Fruit fly (Drosophila melanogaster) whole organism, embryonic: ENCODE results near the gene SPARC.

Experiments used
- B-H1 ChIP-seq: fragments of 200-800 bp; sonication (Bioruptor generic); IDR thresholded peaks from 3 replicates; pipeline ENCODE4 v1.3.6; 2022; ENCODE audit warnings: missing biosample characterization, missing genetic modification characterization
- CG10267 ChIP-seq: fragments of 200-800 bp; sonication (Bioruptor generic); optimal IDR thresholded peaks from 2 replicates; lab custom pipeline; 2018; ENCODE audit warnings: missing biosample characterization, mild to moderate bottlenecking, missing genetic modification characterization, moderate library complexity
- CG12769 ChIP-seq: fragments of 200-800 bp; sonication (Bioruptor generic); optimal IDR thresholded peaks from 2 replicates; lab custom pipeline; 2019; ENCODE audit warnings: missing biosample characterization, mild to moderate bottlenecking, missing genetic modification characterization, moderate library complexity
- CG13424 ChIP-seq: fragments of 200-800 bp; sonication (Bioruptor generic); optimal IDR thresholded peaks from 2 replicates; lab custom pipeline; 2019; ENCODE audit warnings: missing biosample characterization, mild to moderate bottlenecking, missing genetic modification characterization, moderate library complexity
- CG15514 ChIP-seq: fragments of 200-800 bp; sonication (Bioruptor generic); optimal IDR thresholded peaks from 3 replicates; lab custom pipeline; 2017; ENCODE audit warnings: missing biosample characterization, missing genetic modification characterization, mild to moderate bottlenecking, moderate library complexity, missing genetic modification reagents
- CG18476 ChIP-seq: fragments of 200-800 bp; sonication (Bioruptor generic); optimal IDR thresholded peaks from 2 replicates; lab custom pipeline; 2016; ENCODE audit warnings: missing biosample characterization, mild to moderate bottlenecking, missing genetic modification characterization
- CG2202 ChIP-seq: fragments of 200-800 bp; sonication (Bioruptor generic); optimal IDR thresholded peaks from 2 replicates; lab custom pipeline; 2018; ENCODE audit warnings: missing biosample characterization, mild to moderate bottlenecking, missing genetic modification characterization
- CG2678 ChIP-seq: fragments of 200-800 bp; sonication (Bioruptor generic); optimal IDR thresholded peaks from 3 replicates; lab custom pipeline; 2019; ENCODE audit warnings: missing biosample characterization, mild to moderate bottlenecking, missing genetic modification characterization, moderate library complexity
- CG30020 ChIP-seq: fragments of 200-800 bp; optimal IDR thresholded peaks from 2 replicates; lab custom pipeline; 2019; ENCODE audit warnings: missing biosample characterization, mild to moderate bottlenecking, missing genetic modification characterization, moderate library complexity
- CG3995 ChIP-seq: fragments of 200-800 bp; sonication (Bioruptor generic); optimal IDR thresholded peaks from 3 replicates; lab custom pipeline; 2016; ENCODE audit warnings: missing biosample characterization, missing genetic modification characterization
- CG6272 ChIP-seq: fragments of 200-800 bp; sonication (Bioruptor generic); IDR thresholded peaks from 2 replicates; pipeline ENCODE4 v1.3.6; 2022; ENCODE audit warnings: missing biosample characterization, missing genetic modification characterization
- CG6689 ChIP-seq: fragments of 200-800 bp; sonication (Bioruptor generic); IDR thresholded peaks from 2 replicates; pipeline ENCODE4 v1.3.6; 2022; ENCODE audit warnings: missing biosample characterization, missing genetic modification characterization
- CG6813 ChIP-seq: fragments of 200-800 bp; sonication (Bioruptor generic); optimal IDR thresholded peaks from 2 replicates; lab custom pipeline; 2017; ENCODE audit warnings: missing biosample characterization, missing genetic modification characterization, mild to moderate bottlenecking, moderate library complexity, missing genetic modification reagents
- CG7357 ChIP-seq: fragments of 200-800 bp; sonication (Bioruptor generic); IDR thresholded peaks from 3 replicates; pipeline ENCODE4 v1.3.6; 2022; ENCODE audit warnings: missing biosample characterization, missing genetic modification characterization
- CG9215 ChIP-seq: fragments of 200-800 bp; sonication (Bioruptor generic); IDR thresholded peaks from 2 replicates; pipeline ENCODE4 v1.3.6; 2022; ENCODE audit warnings: missing biosample characterization, missing genetic modification characterization
- CrebB ChIP-seq: fragments of 200-800 bp; sonication (Bioruptor generic); optimal IDR thresholded peaks from 3 replicates; lab custom pipeline; 2018; ENCODE audit warnings: missing biosample characterization, mild to moderate bottlenecking, missing genetic modification characterization
- D ChIP-seq, 2 experiments: fragments of 200-800 bp in 1 of 2; fragments of >200 bp in 1 of 2; sonication (Bioruptor generic) in 1 of 2; optimal IDR thresholded peaks; 2 replicates in 1 of 2; 3 replicates in 1 of 2; lab custom pipeline; 2017; ENCODE audit warnings: mild to moderate bottlenecking in 1 of 2, missing biosample characterization in 1 of 2, missing genetic modification characterization in 1 of 2, missing genetic modification reagents in 1 of 2
- Ets65A ChIP-seq: fragments of 200-800 bp; sonication (Bioruptor generic); peaks from one replicate; lab custom pipeline; 2016; ENCODE audit warnings: missing biosample characterization, missing genetic modification characterization
- HHEX ChIP-seq: fragments of 200-800 bp; sonication (Bioruptor generic); optimal IDR thresholded peaks from 3 replicates; lab custom pipeline; 2017; ENCODE audit warnings: missing biosample characterization, mild to moderate bottlenecking, missing genetic modification characterization, missing genetic modification reagents
- Hand ChIP-seq: fragments of 200-800 bp; sonication (Bioruptor generic); optimal IDR thresholded peaks from 2 replicates; lab custom pipeline; 2017; ENCODE audit warnings: mild to moderate bottlenecking, missing biosample characterization, missing genetic modification reagents, missing genetic modification characterization
- Hr51 ChIP-seq, 2 experiments: fragments of 200-800 bp; sonication (Bioruptor generic); optimal IDR thresholded peaks; 2 replicates in 1 of 2; 3 replicates in 1 of 2; lab custom pipeline; 2016 to 2018; ENCODE audit warnings: missing biosample characterization in 2 of 2, missing genetic modification characterization in 2 of 2, mild to moderate bottlenecking in 1 of 2, moderate library complexity in 1 of 2
- Jarid2 ChIP-seq: fragments of 200-800 bp; sonication (Bioruptor generic); optimal IDR thresholded peaks from 3 replicates; lab custom pipeline; 2017; ENCODE audit warnings: mild to moderate bottlenecking, missing biosample characterization, missing genetic modification reagents, missing genetic modification characterization
- Lim3 ChIP-seq: fragments of 200-800 bp; sonication (Bioruptor generic); IDR thresholded peaks from 2 replicates; pipeline ENCODE4 v1.3.6; 2022; ENCODE audit warnings: missing biosample characterization, missing genetic modification characterization
- Mrtf ChIP-seq: fragments of 200-800 bp; sonication (Bioruptor generic); IDR thresholded peaks from 3 replicates; pipeline ENCODE4 v1.3.6; 2022; ENCODE audit warnings: missing biosample characterization, missing genetic modification characterization
- Oaz ChIP-seq: fragments of 200-800 bp; sonication (Bioruptor generic); IDR thresholded peaks from 2 replicates; pipeline ENCODE4 v1.3.6; 2022; ENCODE audit warnings: missing biosample characterization, missing genetic modification characterization
- Tbp ChIP-seq: fragments of >200 bp; optimal IDR thresholded peaks from 2 replicates; lab custom pipeline; 2018; ENCODE audit warnings: missing biosample characterization, missing genetic modification characterization
- ara ChIP-seq: fragments of 200-800 bp; sonication (Bioruptor generic); IDR thresholded peaks from 2 replicates; pipeline ENCODE4 v1.3.6; 2022; ENCODE audit warnings: missing biosample characterization, missing genetic modification characterization
- az2 ChIP-seq: fragments of 200-800 bp; sonication (Bioruptor generic); optimal IDR thresholded peaks from 3 replicates; lab custom pipeline; 2016; ENCODE audit warnings: missing biosample characterization, missing genetic modification characterization
- cas ChIP-seq: fragments of 200-800 bp; sonication (Bioruptor generic); IDR thresholded peaks from 2 replicates; pipeline ENCODE4 v1.3.6; 2022; ENCODE audit warnings: missing biosample characterization, missing genetic modification characterization
- crol ChIP-seq: fragments of 200-800 bp; sonication (Bioruptor generic); IDR thresholded peaks from 2 replicates; pipeline ENCODE4 v1.3.6; 2022; ENCODE audit warnings: missing biosample characterization, missing genetic modification characterization
- danr ChIP-seq: fragments of 200-800 bp; sonication (Bioruptor generic); IDR thresholded peaks from 2 replicates; pipeline ENCODE4 v1.3.6; 2022; ENCODE audit warnings: missing biosample characterization, missing genetic modification characterization
- en ChIP-seq: fragments of 200-800 bp; sonication (Bioruptor generic); optimal IDR thresholded peaks from 2 replicates; lab custom pipeline; 2016; ENCODE audit warnings: missing biosample characterization, missing genetic modification characterization
- eve ChIP-seq, 2 experiments: fragments of >200 bp; optimal IDR thresholded peaks; 2 replicates each; lab custom pipeline; 2017; ENCODE audit warnings: missing biosample characterization in 2 of 2, missing genetic modification characterization in 2 of 2
- gsb-n ChIP-seq: fragments of 200-800 bp; sonication (Bioruptor generic); optimal IDR thresholded peaks from 3 replicates; lab custom pipeline; 2018; ENCODE audit warnings: missing biosample characterization, mild to moderate bottlenecking, missing genetic modification characterization
- hkb ChIP-seq, 2 experiments: fragments of 200-800 bp in 1 of 2; fragments of >200 bp in 1 of 2; sonication (Bioruptor generic) in 1 of 2; IDR thresholded peaks in 1 of 2; optimal IDR thresholded peaks in 1 of 2; 2 replicates each; pipeline versions ENCODE4 v1.3.6 to Lab custom; 2017 to 2022; ENCODE audit warnings: missing biosample characterization in 1 of 2, missing genetic modification characterization in 1 of 2
- insv ChIP-seq, 2 experiments: fragments of 200-800 bp; sonication (Bioruptor generic); optimal IDR thresholded peaks; 3 replicates each; lab custom pipeline; 2016 to 2018; ENCODE audit warnings: missing biosample characterization in 2 of 2, missing genetic modification characterization in 2 of 2
- nerfin-1 ChIP-seq: fragments of 200-800 bp; sonication (Bioruptor generic); optimal IDR thresholded peaks from 3 replicates; lab custom pipeline; 2019; ENCODE audit warnings: missing biosample characterization, mild to moderate bottlenecking, missing genetic modification characterization, moderate library complexity
- nerfin-2 ChIP-seq: fragments of 200-800 bp; sonication (Bioruptor generic); IDR thresholded peaks from 2 replicates; pipeline ENCODE4 v1.3.6; 2022; ENCODE audit warnings: missing biosample characterization, missing genetic modification characterization; ENCODE audit not compliant: partially characterized antibody
- org-1 ChIP-seq: fragments of 200-800 bp; sonication (Bioruptor generic); optimal IDR thresholded peaks from 2 replicates; lab custom pipeline; 2017; ENCODE audit warnings: missing biosample characterization, missing genetic modification characterization
- peb ChIP-seq: fragments of 200-800 bp; sonication (Bioruptor generic); IDR thresholded peaks from 2 replicates; pipeline ENCODE4 v1.3.6; 2022; ENCODE audit warnings: missing biosample characterization, missing genetic modification characterization
- prd ChIP-seq, 3 experiments: fragments of >200 bp in 2 of 3; fragments of 200-800 bp in 1 of 3; sonication (Bioruptor generic) in 1 of 3; optimal IDR thresholded peaks in 2 of 3; IDR thresholded peaks in 1 of 3; 2 replicates in 2 of 3; 3 replicates in 1 of 3; pipeline versions ENCODE4 v1.3.6 to Lab custom; 2017 to 2022; ENCODE audit warnings: missing biosample characterization in 1 of 3, missing genetic modification characterization in 1 of 3
- pros ChIP-seq: fragments of 200-800 bp; sonication (Bioruptor generic); optimal IDR thresholded peaks from 3 replicates; lab custom pipeline; 2019; ENCODE audit warnings: missing biosample characterization, mild to moderate bottlenecking, missing genetic modification characterization, moderate library complexity
- ranshi ChIP-seq: fragments of 200-800 bp; sonication (Bioruptor generic); IDR thresholded peaks from 2 replicates; pipeline ENCODE4 v1.3.6; 2022; ENCODE audit warnings: missing biosample characterization, missing genetic modification characterization
- sd ChIP-seq: fragments of 200-800 bp; sonication (Bioruptor generic); optimal IDR thresholded peaks from 3 replicates; lab custom pipeline; 2018; ENCODE audit warnings: missing biosample characterization, mild to moderate bottlenecking, missing genetic modification characterization, moderate library complexity
- tgo ChIP-seq: fragments of 200-800 bp; sonication (Bioruptor generic); IDR thresholded peaks from 3 replicates; pipeline ENCODE4 v1.3.6; 2022; ENCODE audit warnings: missing biosample characterization, missing genetic modification characterization
- toy ChIP-seq: fragments of 200-800 bp; sonication (Bioruptor generic); IDR thresholded peaks from 2 replicates; pipeline ENCODE4 v1.3.6; 2022; ENCODE audit warnings: missing biosample characterization, missing genetic modification characterization
- trem ChIP-seq: fragments of 200-800 bp; optimal IDR thresholded peaks from 3 replicates; lab custom pipeline; 2019; ENCODE audit warnings: missing biosample characterization, mild to moderate bottlenecking, missing genetic modification characterization, moderate library complexity
- zen ChIP-seq: fragments of 200-800 bp; sonication (Bioruptor generic); optimal IDR thresholded peaks from 3 replicates; lab custom pipeline; 2018; ENCODE audit warnings: missing biosample characterization, mild to moderate bottlenecking, missing genetic modification characterization, moderate library complexity

SPARC gene

dm6 chr3R:26859228-26859627, 12.6 kb downstream of the SPARC start (continued):
- TF ChIP-seq sd (tag; lab: Kevin White, UChicago) (no peak), CG12769 (tag; lab: Kevin White, UChicago) (peak; percentile 25), Ets65A (GFP tag; lab: Kevin White, UChicago) (peak; percentile 87), CG6272 (no peak), B-H1 (GFP tag; lab: Robert Waterston, UW) (0 out of 3 replicates have a peak, but pooled peaks have one; percentile 30), hkb (optimal IDR thresholded peaks at IDR 0.05; lab: Kevin White, UChicago) (no peak), hkb (GFP tag; IDR thresholded peaks at IDR 0.05; lab: Robert Waterston, UW) (peak; percentile 89), az2 (peak; percentile 8), org-1 (GFP tag; lab: Kevin White, UChicago) (peak; percentile 21), prd (optimal IDR thresholded peaks at IDR 0.05; lab: Kevin White, UChicago) (no peak), prd (GFP tag; IDR thresholded peaks at IDR 0.05; lab: Robert Waterston, UW) (peak; percentile 79), nerfin-2 (GFP tag; lab: Robert Waterston, UW) (no peak), zen (tag; lab: Kevin White, UChicago) (peak; percentile 9), ara (GFP tag; lab: Robert Waterston, UW) (peak; percentile 49; the same call in 1 of the 2 replicates), Hr51 (GFP tag; optimal IDR thresholded peaks at IDR 0.05; lab: Kevin White, UChicago) (peak in 1 of 2 experiments; percentile 19), Mrtf (0 out of 3 replicates have a peak, but pooled peaks have one; percentile 34), CG2678 (tag; lab: Kevin White, UChicago) (peak; percentile 48), en (GFP tag; lab: Kevin White, UChicago) (no peak), D (optimal IDR thresholded peaks at IDR 0.05; lab: Kevin White, UChicago) (no peak), D (GFP tag; optimal IDR thresholded peaks at IDR 0.05; lab: Kevin White, UChicago) (peak; percentile 3), CG6813 (GFP tag; lab: Kevin White, UChicago) (peak; percentile 20), pros (no peak), Tbp (GFP tag; lab: Kevin White, UChicago) (no peak)
- TF ChIP-seq, all 482 proteins: peak for 167

- no peak for TF ChIP-seq CG30020 (tag; lab: Kevin White, UChicago)
- TF ChIP-seq Oaz (GFP tag; lab: Robert Waterston, UW) = 0 out of 2 replicates have a peak, but pooled peaks have one; percentile 16
- TF ChIP-seq toy (GFP tag; lab: Robert Waterston, UW) = no peak
- TF ChIP-seq CG15514 (GFP tag; lab: Kevin White, UChicago) = no peak
- TF ChIP-seq ranshi (GFP tag; lab: Robert Waterston, UW) = 0 out of 2 replicates have a peak, but pooled peaks have one; percentile 40
- no peak for TF ChIP-seq CG7357
- no peak for TF ChIP-seq Jarid2 (GFP tag; lab: Kevin White, UChicago)
- TF ChIP-seq HHEX (GFP tag; lab: Kevin White, UChicago) = no peak
- no peak for TF ChIP-seq insv (GFP tag; optimal IDR thresholded peaks at IDR 0.05; lab: Kevin White, UChicago)
- no peak for TF ChIP-seq gsb-n (tag; lab: Kevin White, UChicago)
- no peak for TF ChIP-seq CG10267 (tag; lab: Kevin White, UChicago)
- TF ChIP-seq tgo (GFP tag; lab: Robert Waterston, UW) = peak; percentile 48; the same call in 1 of the 3 replicates
- TF ChIP-seq CG2202 (tag; lab: Kevin White, UChicago) = no peak
- TF ChIP-seq Lim3 (GFP tag; lab: Robert Waterston, UW) = no peak
- no peak for TF ChIP-seq CrebB (tag; lab: Kevin White, UChicago)
- no peak for TF ChIP-seq nerfin-1 (tag; lab: Kevin White, UChicago)
- peak; percentile 7 for TF ChIP-seq CG13424 (tag; lab: Kevin White, UChicago)
- TF ChIP-seq peb (GFP tag; lab: Robert Waterston, UW) = no peak; the same call in 1 of the 2 replicates
- no peak for TF ChIP-seq CG3995 (GFP tag; lab: Kevin White, UChicago)
- peak; percentile 31; the same call in 1 of the 2 replicates for TF ChIP-seq CG6689
- no peak for TF ChIP-seq CG18476
- TF ChIP-seq CG9215 (GFP tag; lab: Robert Waterston, UW) = 0 out of 2 replicates have a peak, but pooled peaks have one; percentile 27
- no peak for TF ChIP-seq danr (GFP tag; lab: Robert Waterston, UW)
- peak; percentile 21; the same call in 1 of the 2 replicates for TF ChIP-seq crol (GFP tag; lab: Robert Waterston, UW)
- TF ChIP-seq trem (tag; lab: Kevin White, UChicago) = no peak
- no peak for TF ChIP-seq eve (GFP tag; optimal IDR thresholded peaks at IDR 0.05; lab: Kevin White, UChicago)
- TF ChIP-seq cas (GFP tag; lab: Robert Waterston, UW) = no peak
- TF ChIP-seq Hand = no peak
Measured at dm6 chr3R:26853699-26854098, 18.1 kb downstream of the SPARC start.
